Worm (Caenorhabditis elegans) whole organism, L3 larva: ENCODE measurements around the gene prk-1.
A peak's percentile ranks its signal among the peaks of the same experiment; 100 is the strongest.

Experiments
- R02D3.7 ChIP-seq: fragments of 150-350 bp; optimal IDR thresholded peaks from 2 replicates; lab custom pipeline; 2014; ENCODE audit warnings: missing biosample characterization, missing genetic modification characterization
- ZK546.5 ChIP-seq: sonication (generic microtip); optimal IDR thresholded peaks from 2 replicates; lab custom pipeline; 2017; ENCODE audit warnings: missing biosample characterization, missing genetic modification characterization
- aly-2 ChIP-seq: fragments of 150-350 bp; optimal IDR thresholded peaks from 2 replicates; lab custom pipeline; 2014; ENCODE audit warnings: missing biosample characterization, missing genetic modification characterization
- ama-1 ChIP-seq: fragments of 150-350 bp; optimal IDR thresholded peaks from 2 replicates; lab custom pipeline; 2018
- ceh-16 ChIP-seq: sonication (generic microtip); optimal IDR thresholded peaks from 2 replicates; lab custom pipeline; 2017; ENCODE audit warnings: missing biosample characterization, missing genetic modification characterization
- ceh-28 ChIP-seq: fragments of 150-350 bp; optimal IDR thresholded peaks from 2 replicates; lab custom pipeline; 2014; ENCODE audit warnings: missing biosample characterization, missing genetic modification reagents, missing genetic modification characterization
- ceh-82 ChIP-seq: fragments of 150-350 bp; optimal IDR thresholded peaks from 2 replicates; lab custom pipeline; 2014; ENCODE audit warnings: missing biosample characterization, missing genetic modification characterization
- ceh-9 ChIP-seq: sonication (generic microtip); optimal IDR thresholded peaks from 2 replicates; lab custom pipeline; 2018; ENCODE audit warnings: missing biosample characterization, missing genetic modification characterization
- daf-12 ChIP-seq: fragments of 150-350 bp; optimal IDR thresholded peaks from 2 replicates; lab custom pipeline; 2014; ENCODE audit warnings: missing biosample characterization, missing genetic modification reagents, missing genetic modification characterization
- egl-27 ChIP-seq: sonication (generic microtip); optimal IDR thresholded peaks from 4 replicates; lab custom pipeline; 2017; ENCODE audit warnings: missing biosample characterization, missing genetic modification reagents, missing genetic modification characterization
- egl-5 ChIP-seq: fragments of 150-350 bp; optimal IDR thresholded peaks from 2 replicates; lab custom pipeline; 2017; ENCODE audit warnings: missing biosample characterization, missing genetic modification reagents, missing genetic modification characterization, inconsistent platforms
- elt-1 ChIP-seq: fragments of 150-350 bp; optimal IDR thresholded peaks from 2 replicates; lab custom pipeline; 2014; ENCODE audit warnings: missing biosample characterization, missing genetic modification characterization
- elt-2 ChIP-seq: sonication (generic microtip); optimal IDR thresholded peaks from 2 replicates; lab custom pipeline; 2016; ENCODE audit warnings: missing genetic modification reagents, mild to moderate bottlenecking, missing genetic modification characterization, missing compliant biosample characterization
- elt-3 ChIP-seq, 3 experiments: fragments of 150-350 bp in 1 of 3; sonication (generic microtip) in 2 of 3; optimal IDR thresholded peaks; 2 replicates in 2 of 3; 4 replicates in 1 of 3; lab custom pipeline; 2014 to 2017; ENCODE audit warnings: missing biosample characterization in 3 of 3, missing genetic modification characterization in 3 of 3
- eor-1 ChIP-seq, 2 experiments: fragments of 150-350 bp; optimal IDR thresholded peaks; 2 replicates each; lab custom pipeline; 2014 to 2018; ENCODE audit warnings: missing biosample characterization in 2 of 2, missing genetic modification characterization in 2 of 2
- fkh-10 ChIP-seq: sonication (generic microtip); optimal IDR thresholded peaks from 2 replicates; lab custom pipeline; 2017; ENCODE audit warnings: missing biosample characterization, missing genetic modification reagents, missing genetic modification characterization
- fkh-2 ChIP-seq: fragments of 150-350 bp; optimal IDR thresholded peaks from 2 replicates; lab custom pipeline; 2014; ENCODE audit warnings: missing biosample characterization, missing genetic modification reagents, missing genetic modification characterization
- fos-1 ChIP-seq: fragments of 150-350 bp; optimal IDR thresholded peaks from 2 replicates; lab custom pipeline; 2014; ENCODE audit warnings: missing biosample characterization, missing genetic modification characterization
- hmg-11 ChIP-seq: sonication (generic microtip); optimal IDR thresholded peaks from 2 replicates; lab custom pipeline; 2016; ENCODE audit warnings: missing genetic modification characterization, missing compliant biosample characterization
- jun-1 ChIP-seq: fragments of 150-350 bp; optimal IDR thresholded peaks from 2 replicates; lab custom pipeline; 2014; ENCODE audit warnings: missing biosample characterization, missing genetic modification reagents, missing genetic modification characterization
- lin-15B ChIP-seq: fragments of 150-350 bp; optimal IDR thresholded peaks from 2 replicates; lab custom pipeline; 2014; ENCODE audit warnings: missing biosample characterization, missing genetic modification characterization
- lin-39 ChIP-seq: fragments of 150-350 bp; optimal IDR thresholded peaks from 2 replicates; lab custom pipeline; 2018; ENCODE audit warnings: missing biosample characterization, missing genetic modification reagents, missing genetic modification characterization
- lsy-12 ChIP-seq: sonication (generic microtip); optimal IDR thresholded peaks from 2 replicates; lab custom pipeline; 2016; ENCODE audit warnings: mild to moderate bottlenecking, missing genetic modification characterization, missing compliant biosample characterization
- mdl-1 ChIP-seq: fragments of 150-350 bp; optimal IDR thresholded peaks from 2 replicates; lab custom pipeline; 2014; ENCODE audit warnings: missing biosample characterization, missing genetic modification characterization
- mml-1 ChIP-seq: fragments of 150-350 bp; sonication (generic microtip); optimal IDR thresholded peaks from 3 replicates; lab custom pipeline; 2014; ENCODE audit warnings: missing biosample characterization, missing genetic modification characterization
- nfya-1 ChIP-seq: sonication (generic microtip); optimal IDR thresholded peaks from 2 replicates; lab custom pipeline; 2017; ENCODE audit warnings: missing genetic modification characterization, mild to moderate bottlenecking, missing compliant biosample characterization, antibody characterized with exemption, moderate library complexity; ENCODE audit not compliant: insufficient read depth
- nhr-11 ChIP-seq: fragments of 150-350 bp; optimal IDR thresholded peaks from 2 replicates; lab custom pipeline; 2014; ENCODE audit warnings: missing biosample characterization, missing genetic modification characterization
- nhr-12 ChIP-seq: fragments of 150-350 bp; optimal IDR thresholded peaks from 2 replicates; lab custom pipeline; 2014; ENCODE audit warnings: missing biosample characterization, missing genetic modification characterization
- nhr-23 ChIP-seq: fragments of 150-350 bp; optimal IDR thresholded peaks from 2 replicates; lab custom pipeline; 2014; ENCODE audit warnings: missing biosample characterization, missing genetic modification reagents, missing genetic modification characterization
- nhr-237 ChIP-seq: fragments of 150-350 bp; optimal IDR thresholded peaks from 2 replicates; lab custom pipeline; 2014; ENCODE audit warnings: missing biosample characterization, missing genetic modification characterization
- nhr-25 ChIP-seq: sonication (generic microtip); optimal IDR thresholded peaks from 2 replicates; lab custom pipeline; 2017; ENCODE audit warnings: missing biosample characterization, missing genetic modification characterization
- nhr-28 ChIP-seq: fragments of 150-350 bp; optimal IDR thresholded peaks from 2 replicates; lab custom pipeline; 2014; ENCODE audit warnings: missing biosample characterization, missing genetic modification characterization
- nhr-43 ChIP-seq: sonication (generic microtip); optimal IDR thresholded peaks from 2 replicates; lab custom pipeline; 2016; ENCODE audit warnings: mild to moderate bottlenecking, missing genetic modification characterization, missing compliant biosample characterization; ENCODE audit not compliant: poor library complexity, severe bottlenecking
- nhr-67 ChIP-seq: fragments of 150-350 bp; optimal IDR thresholded peaks from 2 replicates; lab custom pipeline; 2014; ENCODE audit warnings: missing biosample characterization, missing genetic modification characterization
- nhr-76 ChIP-seq: fragments of 150-350 bp; sonication (generic microtip); optimal IDR thresholded peaks from 5 replicates; lab custom pipeline; 2014; ENCODE audit warnings: missing biosample characterization, missing genetic modification characterization
- nhr-77 ChIP-seq: fragments of 150-350 bp; optimal IDR thresholded peaks from 2 replicates; lab custom pipeline; 2014; ENCODE audit warnings: missing biosample characterization, missing genetic modification characterization
- pha-4 ChIP-seq: fragments of 150-350 bp; optimal IDR thresholded peaks from 2 replicates; lab custom pipeline; 2014; ENCODE audit warnings: missing biosample characterization, missing genetic modification reagents, missing genetic modification characterization
- pqm-1 ChIP-seq: fragments of 150-350 bp; optimal IDR thresholded peaks from 2 replicates; lab custom pipeline; 2017; ENCODE audit warnings: missing biosample characterization, missing genetic modification characterization, inconsistent platforms
- sea-2 ChIP-seq: fragments of 150-350 bp; sonication (generic microtip); optimal IDR thresholded peaks from 4 replicates; lab custom pipeline; 2014; ENCODE audit warnings: missing biosample characterization, missing genetic modification reagents, missing genetic modification characterization
- skn-1 ChIP-seq: fragments of 150-350 bp; optimal IDR thresholded peaks from 2 replicates; lab custom pipeline; 2014; ENCODE audit warnings: missing biosample characterization, missing genetic modification characterization
- snpc-4 ChIP-seq: fragments of 150-350 bp; optimal IDR thresholded peaks from 2 replicates; lab custom pipeline; 2014; ENCODE audit warnings: missing biosample characterization, missing genetic modification characterization
- tbx-2 ChIP-seq: sonication (generic microtip); optimal IDR thresholded peaks from 2 replicates; lab custom pipeline; 2016; ENCODE audit warnings: mild to moderate bottlenecking, missing genetic modification characterization, missing compliant biosample characterization
- unc-39 ChIP-seq: sonication (generic microtip); optimal IDR thresholded peaks from 4 replicates; lab custom pipeline; 2017; ENCODE audit warnings: missing biosample characterization, missing genetic modification characterization
- unc-62 ChIP-seq: fragments of 150-350 bp; sonication (generic microtip); optimal IDR thresholded peaks from 4 replicates; lab custom pipeline; 2014; ENCODE audit warnings: missing biosample characterization, missing genetic modification reagents, missing genetic modification characterization
- zag-1 ChIP-seq: fragments of 150-350 bp; optimal IDR thresholded peaks from 2 replicates; lab custom pipeline; 2014; ENCODE audit warnings: missing biosample characterization, missing genetic modification characterization
- ztf-11 ChIP-seq: fragments of 150-350 bp; optimal IDR thresholded peaks from 2 replicates; lab custom pipeline; 2014; ENCODE audit warnings: missing biosample characterization, missing genetic modification characterization
- ztf-4 ChIP-seq: fragments of 150-350 bp; optimal IDR thresholded peaks from 2 replicates; lab custom pipeline; 2014; ENCODE audit warnings: missing biosample characterization, missing genetic modification characterization

Gene prk-1

ce11 chrIII:6973682-6974081, 16.3 kb upstream of the prk-1 start, which contains the start of gene F31E3.2:
Gene F31E3.2, plus strand, starts transcription at chrIII:6973982.
- TF ChIP-seq jun-1 (tag; lab: Kevin White, UChicago), result no peak
- no peak for TF ChIP-seq ceh-82
- TF ChIP-seq nfya-1 (tag; lab: Kevin White, UChicago), result peak; percentile 24
- TF ChIP-seq fkh-10 (GFP tag; lab: Kevin White, UChicago), result no peak

- TF ChIP-seq mdl-1 (no peak), pqm-1 (tag; lab: Kevin White, UChicago) (no peak), nhr-76 (tag; lab: Kevin White, UChicago) (no peak), mml-1 (tag; lab: Kevin White, UChicago) (no peak), eor-1 (tag; optimal IDR thresholded peaks at IDR 0.05; lab: Kevin White, UChicago) (no peak), nhr-237 (no peak), egl-5 (tag; lab: Kevin White, UChicago) (no peak), tbx-2 (tag; lab: Kevin White, UChicago) (no peak), fkh-10 (GFP tag; lab: Kevin White, UChicago) (no peak), nhr-43 (tag; lab: Kevin White, UChicago) (no peak), pha-4 (tag; lab: Kevin White, UChicago) (no peak), nhr-23 (no peak), ama-1 (lab: Kevin White, UChicago) (no peak), lsy-12 (tag; lab: Kevin White, UChicago) (no peak), nhr-12 (no peak), nhr-77 (tag; lab: Kevin White, UChicago) (no peak), nhr-67 (tag; lab: Kevin White, UChicago) (no peak), elt-3 (tag; optimal IDR thresholded peaks at IDR 0.05; lab: Kevin White, UChicago) (no peak), fkh-2 (tag; lab: Kevin White, UChicago) (no peak), ceh-9 (tag; lab: Kevin White, UChicago) (no peak)
Observed at ce11 chrIII:6974952-6975351, 15.0 kb upstream of the prk-1 start.

- TF ChIP-seq lin-15B (peak; percentile 57), nhr-28 (no peak), fkh-10 (GFP tag; lab: Kevin White, UChicago) (no peak), ceh-9 (tag; lab: Kevin White, UChicago) (no peak), sea-2 (no peak), elt-1 (tag; lab: Kevin White, UChicago) (peak; percentile 31), skn-1 (no peak), ZK546.5 (tag; lab: Kevin White, UChicago) (no peak), tbx-2 (tag; lab: Kevin White, UChicago) (peak; percentile 5), pha-4 (tag; lab: Kevin White, UChicago) (no peak), snpc-4 (tag; lab: Kevin White, UChicago) (no peak), zag-1 (tag; lab: Kevin White, UChicago) (no peak), mml-1 (tag; lab: Kevin White, UChicago) (no peak), fkh-2 (tag; lab: Kevin White, UChicago) (no peak), ceh-28 (tag; lab: Kevin White, UChicago) (peak; percentile 42), fos-1 (tag; lab: Kevin White, UChicago) (no peak), nhr-12 (no peak), daf-12 (no peak), jun-1 (tag; lab: Kevin White, UChicago) (no peak), ceh-16 (tag; lab: Kevin White, UChicago) (no peak), nhr-23 (peak; percentile 78), nhr-11 (tag; lab: Kevin White, UChicago) (peak; percentile 2), nhr-67 (tag; lab: Kevin White, UChicago) (no peak), R02D3.7 (tag; lab: Kevin White, UChicago) (peak; percentile 38), aly-2 (no peak), nhr-237 (no peak), egl-27 (no peak), mdl-1 (no peak), egl-5 (tag; lab: Kevin White, UChicago) (peak; percentile 1), nhr-43 (tag; lab: Kevin White, UChicago) (peak; percentile 44), nhr-77 (tag; lab: Kevin White, UChicago) (no peak), ztf-11 (tag; lab: Kevin White, UChicago) (no peak), lsy-12 (tag; lab: Kevin White, UChicago) (no peak), unc-39 (tag; lab: Kevin White, UChicago) (no peak), hmg-11 (tag; lab: Kevin White, UChicago) (peak; percentile 55), eor-1 (tag; optimal IDR thresholded peaks at IDR 0.05; lab: Kevin White, UChicago) (no peak), elt-3 (tag; optimal IDR thresholded peaks at IDR 0.05; lab: Kevin White, UChicago) (no peak), ama-1 (lab: Kevin White, UChicago) (peak; percentile 48), nhr-25 (tag; lab: Kevin White, UChicago) (peak; percentile 95), lin-39 (tag; lab: Kevin White, UChicago) (peak; percentile 88), nhr-76 (tag; lab: Kevin White, UChicago) (no peak), unc-62 (GFP tag; lab: Kevin White, UChicago) (peak; percentile 100), elt-2 (no peak), pqm-1 (tag; lab: Kevin White, UChicago) (no peak), ztf-4 (tag; lab: Kevin White, UChicago) (no peak), ceh-82 (no peak)
Observed at ce11 chrIII:6978875-6979274, 11.1 kb upstream of the prk-1 start.
